Worm (Caenorhabditis elegans) whole organism, midembryonic: ENCODE measurements around the gene swt-1.
A peak's percentile ranks its signal among the peaks of the same experiment; 100 is the strongest.

ENCODE experiments used
- T22C8.4 ChIP-seq: fragments of 200-800 bp; sonication (Bioruptor generic); IDR thresholded peaks from 2 replicates; pipeline ENCODE4 v1.3.6; 2022; ENCODE audit warnings: missing genetic modification characterization, missing compliant biosample characterization
- cog-1 ChIP-seq: sonication (generic microtip); optimal IDR thresholded peaks from 2 replicates; lab custom pipeline; 2016; ENCODE audit warnings: missing genetic modification characterization, missing compliant biosample characterization
- flt-1 ChIP-seq: fragments of 200-800 bp; sonication (Bioruptor generic); IDR thresholded peaks from 2 replicates; pipeline ENCODE4 v1.3.6; 2022; ENCODE audit warnings: missing genetic modification characterization, missing compliant biosample characterization
- klf-2 ChIP-seq: fragments of 200-800 bp; sonication (Bioruptor generic); conservative IDR thresholded peaks from 2 replicates; pipeline ENCODE4 v1.3.6; 2022; ENCODE audit warnings: missing genetic modification reagents, missing genetic modification characterization, missing compliant biosample characterization
- med-1 ChIP-seq: sonication (generic microtip); optimal IDR thresholded peaks from 2 replicates; lab custom pipeline; 2017; ENCODE audit warnings: missing genetic modification characterization, mild to moderate bottlenecking, missing compliant biosample characterization, antibody characterized with exemption, missing genetic modification reagents; ENCODE audit not compliant: insufficient read depth
- ref-1 ChIP-seq: fragments of 200-800 bp; sonication (Bioruptor generic); conservative IDR thresholded peaks from 2 replicates; pipeline ENCODE4 v1.3.6; 2022; ENCODE audit warnings: missing genetic modification reagents, missing genetic modification characterization, missing compliant biosample characterization
- tab-1 ChIP-seq: fragments of 200-800 bp; sonication (Bioruptor generic); IDR thresholded peaks from 2 replicates; pipeline ENCODE4 v1.3.6; 2022; ENCODE audit warnings: missing genetic modification characterization, missing compliant biosample characterization
- ztf-23 ChIP-seq: fragments of 200-800 bp; sonication (Bioruptor generic); IDR thresholded peaks from 2 replicates; pipeline ENCODE4 v1.3.6; 2022; ENCODE audit warnings: missing genetic modification reagents, missing genetic modification characterization, missing compliant biosample characterization
- ztf-29 ChIP-seq: fragments of 200-800 bp; sonication (Bioruptor generic); IDR thresholded peaks from 2 replicates; pipeline ENCODE4 v1.3.6; 2022; ENCODE audit warnings: missing genetic modification reagents, missing genetic modification characterization, missing compliant biosample characterization

Gene swt-1

ce11 chrIV:275146-275545, 32.2 kb upstream of the swt-1 start:
- TF ChIP-seq klf-2 (GFP tag; lab: Robert Waterston, UW) (no peak), flt-1 (GFP tag; lab: Robert Waterston, UW) (no peak), T22C8.4 (no peak), ztf-23 (GFP tag; lab: Robert Waterston, UW) (no peak), ref-1 (GFP tag; lab: Robert Waterston, UW) (no peak), med-1 (GFP tag; lab: Kevin White, UChicago) (no peak), tab-1 (GFP tag; lab: Robert Waterston, UW) (no peak), cog-1 (tag; lab: Kevin White, UChicago) (no peak), ztf-29 (GFP tag; lab: Robert Waterston, UW) (no peak)

DNA sequence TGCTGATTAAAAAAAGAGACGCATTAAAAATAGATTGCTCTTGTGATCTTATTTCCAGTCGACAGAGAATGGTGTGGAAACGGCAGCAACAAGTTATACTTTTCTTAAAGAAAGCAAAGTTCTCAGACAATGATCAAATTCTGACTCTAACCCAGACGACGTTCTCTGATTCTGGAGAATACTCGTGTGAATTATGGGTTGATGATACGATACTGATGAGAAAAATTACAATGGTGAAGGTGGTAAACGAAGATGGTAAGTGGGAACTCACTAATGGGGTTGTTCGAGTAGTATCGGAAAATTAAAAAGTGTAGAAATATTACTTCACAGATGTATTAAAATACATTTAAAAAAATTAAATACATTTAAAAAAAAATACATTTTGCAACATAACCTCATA, 29.0 kb upstream of the swt-1 start:
- no peak for TF ChIP-seq tab-1 (GFP tag; lab: Robert Waterston, UW)
- no peak for TF ChIP-seq med-1 (GFP tag; lab: Kevin White, UChicago)
- TF ChIP-seq ztf-23 (GFP tag; lab: Robert Waterston, UW): no peak
- no peak for TF ChIP-seq ztf-29 (GFP tag; lab: Robert Waterston, UW)
- no peak for TF ChIP-seq ref-1 (GFP tag; lab: Robert Waterston, UW)
- TF ChIP-seq T22C8.4: no peak
- no peak for TF ChIP-seq cog-1 (tag; lab: Kevin White, UChicago)

ce11 chrIV:281247-281646, 26.1 kb upstream of the swt-1 start:
- TF ChIP-seq ztf-23 (GFP tag; lab: Robert Waterston, UW): peak; percentile 38; the same call in 1 of the 2 replicates

DNA sequence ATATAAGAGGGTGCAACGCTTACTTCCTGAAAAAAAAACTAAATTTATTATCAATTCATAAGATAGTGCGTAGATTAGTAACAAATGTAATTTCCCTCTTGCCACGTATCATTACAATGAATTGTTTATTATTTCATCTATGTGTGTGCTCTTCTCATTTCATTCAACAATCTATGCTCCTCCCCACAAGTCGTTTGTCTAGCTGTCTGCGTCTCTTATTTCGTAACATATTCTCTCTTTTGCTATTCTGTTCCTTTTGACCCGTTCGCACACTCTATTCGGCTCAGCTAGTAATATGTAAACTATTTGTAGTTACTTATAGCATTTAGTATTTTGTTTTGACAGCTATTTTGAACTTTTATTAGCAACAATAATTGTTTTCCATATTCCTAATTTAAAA, 25.3 kb upstream of the swt-1 start:
- TF ChIP-seq tab-1 (GFP tag; lab: Robert Waterston, UW): no peak
- TF ChIP-seq ref-1 (GFP tag; lab: Robert Waterston, UW): no peak
- no peak for TF ChIP-seq med-1 (GFP tag; lab: Kevin White, UChicago)
- no peak for TF ChIP-seq T22C8.4
- TF ChIP-seq ztf-23 (GFP tag; lab: Robert Waterston, UW): no peak
- TF ChIP-seq cog-1 (tag; lab: Kevin White, UChicago): no peak
- TF ChIP-seq flt-1 (GFP tag; lab: Robert Waterston, UW): no peak
- TF ChIP-seq klf-2 (GFP tag; lab: Robert Waterston, UW): no peak
- no peak for TF ChIP-seq ztf-29 (GFP tag; lab: Robert Waterston, UW)

- no peak for TF ChIP-seq ztf-23 (GFP tag; lab: Robert Waterston, UW)
- TF ChIP-seq T22C8.4: no peak
- no peak for TF ChIP-seq flt-1 (GFP tag; lab: Robert Waterston, UW)
- no peak for TF ChIP-seq med-1 (GFP tag; lab: Kevin White, UChicago)
Measured at ce11 chrIV:283347-283746, 24.0 kb upstream of the swt-1 start, which contains the start of gene best-19. Gene best-19 (plus strand): TSS chrIV:283647.

DNA sequence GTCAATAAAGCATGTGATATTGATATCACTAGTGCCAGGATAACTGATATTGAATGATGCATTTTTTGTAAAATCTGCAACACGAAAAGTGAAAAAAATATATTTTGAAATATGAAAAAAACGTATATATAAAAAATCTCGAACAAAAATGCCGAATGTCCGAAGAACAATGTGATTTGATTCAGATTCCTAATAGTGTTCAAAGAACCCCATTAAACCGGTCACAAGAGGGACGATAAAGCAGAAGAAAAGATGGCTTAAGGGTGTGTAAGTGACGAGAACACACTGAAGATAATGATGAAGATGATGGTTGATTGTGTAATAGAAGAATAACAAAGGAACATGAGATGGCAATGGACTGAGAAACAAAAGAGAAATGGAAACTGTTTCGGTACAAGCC, 19.3 kb upstream of the swt-1 start, which contains the start of gene T21D12.14:
Gene T21D12.14 (minus strand): TSS at position 101 of the 400 bp plus-strand sequence.
- TF ChIP-seq flt-1 (GFP tag; lab: Robert Waterston, UW) (no peak), klf-2 (GFP tag; lab: Robert Waterston, UW) (no peak), ztf-23 (GFP tag; lab: Robert Waterston, UW) (no peak), cog-1 (tag; lab: Kevin White, UChicago) (no peak), tab-1 (GFP tag; lab: Robert Waterston, UW) (no peak), ref-1 (GFP tag; lab: Robert Waterston, UW) (no peak)

- TF ChIP-seq tab-1 (GFP tag; lab: Robert Waterston, UW) (no peak), cog-1 (tag; lab: Kevin White, UChicago) (no peak), med-1 (GFP tag; lab: Kevin White, UChicago) (no peak), ztf-23 (GFP tag; lab: Robert Waterston, UW) (no peak), ref-1 (GFP tag; lab: Robert Waterston, UW) (no peak), flt-1 (GFP tag; lab: Robert Waterston, UW) (no peak), T22C8.4 (no peak), klf-2 (GFP tag; lab: Robert Waterston, UW) (no peak), ztf-29 (GFP tag; lab: Robert Waterston, UW) (no peak)
Measured at ce11 chrIV:290387-290786, 16.9 kb upstream of the swt-1 start.

- TF ChIP-seq ztf-29 (GFP tag; lab: Robert Waterston, UW): no peak
- TF ChIP-seq cog-1 (tag; lab: Kevin White, UChicago): no peak
- no peak for TF ChIP-seq ztf-23 (GFP tag; lab: Robert Waterston, UW)
- no peak for TF ChIP-seq flt-1 (GFP tag; lab: Robert Waterston, UW)
- TF ChIP-seq T22C8.4: no peak
- TF ChIP-seq tab-1 (GFP tag; lab: Robert Waterston, UW): no peak
- no peak for TF ChIP-seq med-1 (GFP tag; lab: Kevin White, UChicago)
- TF ChIP-seq ref-1 (GFP tag; lab: Robert Waterston, UW): no peak
- no peak for TF ChIP-seq klf-2 (GFP tag; lab: Robert Waterston, UW)
Measured at ce11 chrIV:291356-291755, 15.9 kb upstream of the swt-1 start, which contains the start of gene T21D12.7. Gene T21D12.7 (minus strand): TSS chrIV:291456.

- TF ChIP-seq ztf-29 (GFP tag; lab: Robert Waterston, UW) (no peak), tab-1 (GFP tag; lab: Robert Waterston, UW) (no peak), med-1 (GFP tag; lab: Kevin White, UChicago) (no peak), T22C8.4 (no peak), ref-1 (GFP tag; lab: Robert Waterston, UW) (no peak), cog-1 (tag; lab: Kevin White, UChicago) (no peak), klf-2 (GFP tag; lab: Robert Waterston, UW) (no peak), ztf-23 (GFP tag; lab: Robert Waterston, UW) (no peak), flt-1 (GFP tag; lab: Robert Waterston, UW) (no peak)
Measured at ce11 chrIV:291851-292367, 15.4 kb upstream of the swt-1 start.
